Worm (Caenorhabditis elegans) whole organism, L2 larva: ENCODE measurements around the gene str-240.

Experiments
- C34F6.9 ChIP-seq: fragments of 150-350 bp; optimal IDR thresholded peaks from 2 replicates; lab custom pipeline; 2014; ENCODE audit warnings: missing biosample characterization, missing genetic modification characterization
- egl-27 ChIP-seq: sonication (generic microtip); optimal IDR thresholded peaks from 3 replicates; lab custom pipeline; 2017; ENCODE audit warnings: missing biosample characterization, missing genetic modification reagents, missing genetic modification characterization
- lin-39 ChIP-seq: fragments of 150-350 bp; optimal IDR thresholded peaks from 2 replicates; lab custom pipeline; 2014; ENCODE audit warnings: missing biosample characterization, missing genetic modification reagents, missing genetic modification characterization
- mdl-1 ChIP-seq, 2 experiments: fragments of 150-350 bp in 1 of 2; sonication (generic microtip) in 1 of 2; optimal IDR thresholded peaks; 2 replicates each; lab custom pipeline; 2017; ENCODE audit warnings: missing biosample characterization in 2 of 2, missing genetic modification characterization in 2 of 2
- nhr-10 ChIP-seq: sonication (generic microtip); optimal IDR thresholded peaks from 2 replicates; lab custom pipeline; 2017; ENCODE audit warnings: missing biosample characterization, missing genetic modification characterization
- nhr-25 ChIP-seq: fragments of 150-350 bp; sonication (generic microtip); optimal IDR thresholded peaks from 3 replicates; lab custom pipeline; 2014; ENCODE audit warnings: missing biosample characterization, missing genetic modification characterization
- nhr-77 ChIP-seq: fragments of 150-350 bp; optimal IDR thresholded peaks from 2 replicates; lab custom pipeline; 2014; ENCODE audit warnings: missing biosample characterization, missing genetic modification characterization
- snpc-4 ChIP-seq: fragments of 150-350 bp; optimal IDR thresholded peaks from 2 replicates; lab custom pipeline; 2014; ENCODE audit warnings: missing biosample characterization, missing genetic modification characterization
- unc-39 ChIP-seq: fragments of 150-350 bp; optimal IDR thresholded peaks from 2 replicates; lab custom pipeline; 2014; ENCODE audit warnings: missing biosample characterization, missing genetic modification characterization
- unc-55 ChIP-seq: fragments of 150-350 bp; sonication (generic microtip); optimal IDR thresholded peaks from 3 replicates; lab custom pipeline; 2014; ENCODE audit warnings: missing biosample characterization, missing genetic modification reagents, missing genetic modification characterization
- ztf-11 ChIP-seq: sonication (generic microtip); optimal IDR thresholded peaks from 2 replicates; lab custom pipeline; 2017; ENCODE audit warnings: missing biosample characterization, missing genetic modification characterization

ce11 chrV:1511537-1511936 lies 10.2 kb downstream of the str-240 start, which contains the start of gene nhr-260:
- TF ChIP-seq mdl-1 (tag; optimal IDR thresholded peaks at IDR 0.05; lab: Kevin White, UChicago) (no peak), C34F6.9 (no peak), nhr-10 (tag; lab: Kevin White, UChicago) (no peak), egl-27 (tag; lab: Kevin White, UChicago) (no peak), unc-39 (no peak), lin-39 (tag; lab: Kevin White, UChicago) (no peak), ztf-11 (tag; lab: Kevin White, UChicago) (no peak), nhr-77 (no peak), unc-55 (GFP tag; lab: Kevin White, UChicago) (no peak), nhr-25 (tag; lab: Kevin White, UChicago) (no peak), snpc-4 (tag; lab: Kevin White, UChicago) (no peak)
